Fruit fly (Drosophila melanogaster): Measurements from ENCODE around the gene CG46457.
A peak's percentile ranks its signal among the peaks of the same experiment; 100 is the strongest.

The CG46457 gene

DNA sequence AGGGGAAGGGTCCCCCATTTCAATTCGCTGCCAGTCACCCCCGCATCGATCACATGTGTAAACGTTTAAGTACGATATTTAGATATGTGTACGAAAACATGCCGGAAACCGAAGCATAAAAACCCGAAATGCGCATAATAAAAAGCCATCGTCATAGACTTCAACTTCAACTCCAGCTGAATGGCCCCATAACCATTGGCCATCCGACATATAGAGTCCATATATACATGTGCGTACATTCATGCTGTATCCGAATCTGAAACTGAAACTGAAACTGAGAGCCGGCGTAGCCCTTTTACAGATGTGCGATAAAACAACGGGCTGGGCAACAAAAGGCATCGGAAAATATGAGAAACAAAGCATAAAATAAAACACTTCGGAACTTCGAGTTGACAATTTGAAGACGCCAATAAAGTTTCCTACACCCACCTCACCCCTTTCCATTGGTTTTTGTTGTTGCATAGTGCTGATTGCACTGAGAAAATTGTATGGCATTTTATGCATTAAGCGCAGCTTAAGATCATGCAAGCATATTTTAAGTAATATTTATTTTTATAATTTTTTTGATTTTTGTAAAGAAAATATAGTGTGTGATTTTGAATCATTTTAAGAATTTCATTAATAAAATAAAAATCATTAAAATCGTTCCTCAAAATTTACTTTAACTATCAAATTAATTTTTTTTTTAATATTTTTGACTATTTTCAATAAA lies 18.7 kb upstream of the CG46457 start:
- TF ChIP-seq CG1603 (tag; optimal IDR thresholded peaks at IDR 0.05) (no peak), CG31441 (GFP tag; IDR thresholded peaks at IDR 0.05) (peak; percentile 68), peb (GFP tag; IDR thresholded peaks at IDR 0.05) (no peak), CG7556 (GFP tag; optimal IDR thresholded peaks at IDR 0.05) (peak; percentile 40), dmrt99B (tag; optimal IDR thresholded peaks at IDR 0.05) (peak; percentile 46), hb (GFP tag; IDR thresholded peaks at IDR 0.05; ENCODE audit: partially characterized antibody) (no peak), tgo (GFP tag; IDR thresholded peaks at IDR 0.05) (no peak), CG8765 (GFP tag; IDR thresholded peaks at IDR 0.05) (no peak), Max (GFP tag; optimal IDR thresholded peaks at IDR 0.05) (no peak), CG11696 (GFP tag; IDR thresholded peaks at IDR 0.05) (no peak), grau (tag; optimal IDR thresholded peaks at IDR 0.05) (peak; percentile 30), Aef1 (GFP tag; IDR thresholded peaks at IDR 0.05) (no peak), phol (tag; optimal IDR thresholded peaks at IDR 0.05) (peak; percentile 60), luna (GFP tag; optimal IDR thresholded peaks at IDR 0.05) (no peak), row (GFP tag; IDR thresholded peaks at IDR 0.05) (no peak), Lim3 (GFP tag; IDR thresholded peaks at IDR 0.05) (no peak), pfk (GFP tag; optimal IDR thresholded peaks at IDR 0.05) (no peak), CG12769 (tag; optimal IDR thresholded peaks at IDR 0.05) (no peak), CG2875 (GFP tag; optimal IDR thresholded peaks at IDR 0.05) (no peak), fru (optimal IDR thresholded peaks at IDR 0.05) (no peak), CG18764 (GFP tag; optimal IDR thresholded peaks at IDR 0.05) (no peak), CG1792 (GFP tag; optimal IDR thresholded peaks at IDR 0.05) (no peak), CG4854 (GFP tag; optimal IDR thresholded peaks at IDR 0.05) (no peak), fd96Cb (tag; optimal IDR thresholded peaks at IDR 0.05) (peak; percentile 60), az2 (GFP tag; optimal IDR thresholded peaks at IDR 0.05) (peak; percentile 18), CG10267 (tag; optimal IDR thresholded peaks at IDR 0.05) (peak; percentile 21), CG17361 (GFP tag; IDR thresholded peaks at IDR 0.05) (peak; percentile 75; the same call in 2 of the 3 replicates), CG8281 (tag; optimal IDR thresholded peaks at IDR 0.05) (no peak), trem (tag; optimal IDR thresholded peaks at IDR 0.05) (peak; percentile 25), disco-r (GFP tag; optimal IDR thresholded peaks at IDR 0.05) (no peak), sima (GFP tag; optimal IDR thresholded peaks at IDR 0.05) (no peak), gsb-n (tag; optimal IDR thresholded peaks at IDR 0.05) (peak; percentile 43), Sox102F (GFP tag; optimal IDR thresholded peaks at IDR 0.05) (peak; percentile 34), CG17359 (tag; optimal IDR thresholded peaks at IDR 0.05) (peak; percentile 33), h (optimal IDR thresholded peaks at IDR 0.05) (no peak), CG11456 (GFP tag; IDR thresholded peaks at IDR 0.05) (0 out of 3 replicates have a peak, but pooled peaks have one; percentile 46), CG10979 (tag; optimal IDR thresholded peaks at IDR 0.05) (peak; percentile 67), CG7839 (tag; optimal IDR thresholded peaks at IDR 0.05) (peak; percentile 50), Dip2 (GFP tag; IDR thresholded peaks at IDR 0.05) (no peak), CG1233 (GFP tag; optimal IDR thresholded peaks at IDR 0.05) (peak; percentile 18), CG6254 (GFP tag; optimal IDR thresholded peaks at IDR 0.05) (peak; percentile 31), NFAT (GFP tag; IDR thresholded peaks at IDR 0.05) (no peak), CG4328 (GFP tag; optimal IDR thresholded peaks at IDR 0.05) (no peak), Ets65A (GFP tag) (no peak), CG8924 (tag; optimal IDR thresholded peaks at IDR 0.05) (peak; percentile 32), CG13894 (tag; optimal IDR thresholded peaks at IDR 0.05) (peak; percentile 69), fd64A (GFP tag; optimal IDR thresholded peaks at IDR 0.05) (no peak), CG12391 (tag; optimal IDR thresholded peaks at IDR 0.05) (no peak), bsh (GFP tag; optimal IDR thresholded peaks at IDR 0.05) (peak in 1 of 2 experiments; percentile 11), Sox100B (GFP tag; optimal IDR thresholded peaks at IDR 0.05) (peak; percentile 40)

Data from whole organism, embryonic.